Worm (Caenorhabditis elegans) whole organism, late embryonic: ENCODE data around the gene srj-53.

Experiments
- C08G9.2 ChIP-seq: sonication (generic microtip); optimal IDR thresholded peaks from 2 replicates; lab custom pipeline; 2016; ENCODE audit warnings: mild to moderate bottlenecking, missing genetic modification characterization, moderate library complexity, missing compliant biosample characterization
- C38D4.7 ChIP-seq: fragments of 200-800 bp; sonication (Bioruptor generic); optimal IDR thresholded peaks from 2 replicates; lab custom pipeline; 2018; ENCODE audit warnings: mild to moderate bottlenecking, missing genetic modification characterization, moderate library complexity, missing compliant biosample characterization
- F13H6.1 ChIP-seq: sonication (generic microtip); optimal IDR thresholded peaks from 2 replicates; lab custom pipeline; 2016; ENCODE audit warnings: missing genetic modification characterization, missing compliant biosample characterization
- K02D7.2 ChIP-seq: sonication (generic microtip); optimal IDR thresholded peaks from 2 replicates; lab custom pipeline; 2017; ENCODE audit warnings: mild to moderate bottlenecking, missing genetic modification characterization, missing compliant biosample characterization
- K09A11.1 ChIP-seq: sonication (generic microtip); optimal IDR thresholded peaks from 2 replicates; lab custom pipeline; 2017; ENCODE audit warnings: antibody characterized with exemption, mild to moderate bottlenecking, missing genetic modification characterization, missing compliant biosample characterization; ENCODE audit not compliant: insufficient read depth
- Y22D7AL.16 ChIP-seq: sonication (generic microtip); optimal IDR thresholded peaks from 2 replicates; lab custom pipeline; 2016; ENCODE audit warnings: missing genetic modification characterization, missing compliant biosample characterization
- ahr-1 ChIP-seq: sonication (generic microtip); optimal IDR thresholded peaks from 2 replicates; lab custom pipeline; 2016; ENCODE audit warnings: missing genetic modification characterization, missing compliant biosample characterization
- ama-1 ChIP-seq: fragments of 150-350 bp; optimal IDR thresholded peaks from 2 replicates; lab custom pipeline; 2014
- ceh-14 ChIP-seq: sonication (generic microtip); optimal IDR thresholded peaks from 2 replicates; lab custom pipeline; 2016; ENCODE audit warnings: missing genotype, missing genetic modification characterization, missing compliant biosample characterization
- ceh-18 ChIP-seq: sonication (generic microtip); optimal IDR thresholded peaks from 2 replicates; lab custom pipeline; 2016; ENCODE audit warnings: missing genetic modification characterization, missing compliant biosample characterization
- ceh-19 ChIP-seq: fragments of 200-800 bp; sonication (Bioruptor generic); optimal IDR thresholded peaks from 2 replicates; lab custom pipeline; 2018; ENCODE audit warnings: mild to moderate bottlenecking, missing genetic modification characterization, missing compliant biosample characterization
- ceh-2 ChIP-seq: sonication (generic microtip); optimal IDR thresholded peaks from 2 replicates; lab custom pipeline; 2016; ENCODE audit warnings: missing genotype, missing genetic modification characterization, missing compliant biosample characterization
- ceh-24 ChIP-seq: sonication (generic microtip); optimal IDR thresholded peaks from 2 replicates; lab custom pipeline; 2016; ENCODE audit warnings: mild to moderate bottlenecking, missing genetic modification characterization, missing compliant biosample characterization
- ceh-31 ChIP-seq: sonication (generic microtip); optimal IDR thresholded peaks from 2 replicates; lab custom pipeline; 2016; ENCODE audit warnings: missing genetic modification characterization, missing compliant biosample characterization
- ceh-34 ChIP-seq: sonication (generic microtip); optimal IDR thresholded peaks from 2 replicates; lab custom pipeline; 2016; ENCODE audit warnings: mild to moderate bottlenecking, missing genetic modification characterization, missing compliant biosample characterization
- ceh-45 ChIP-seq: fragments of 200-800 bp; sonication (Bioruptor generic); IDR thresholded peaks from 2 replicates; pipeline ENCODE4 v1.3.6; 2022; ENCODE audit warnings: missing genetic modification reagents, missing genetic modification characterization, missing compliant biosample characterization
- ceh-48 ChIP-seq: sonication (generic microtip); optimal IDR thresholded peaks from 2 replicates; lab custom pipeline; 2016; ENCODE audit warnings: missing genetic modification characterization, inconsistent platforms, missing compliant biosample characterization
- ceh-9 ChIP-seq: sonication (generic microtip); optimal IDR thresholded peaks from 2 replicates; lab custom pipeline; 2016; ENCODE audit warnings: mild to moderate bottlenecking, missing genetic modification characterization, inconsistent platforms, missing compliant biosample characterization
- che-1 ChIP-seq: sonication (generic microtip); optimal IDR thresholded peaks from 2 replicates; lab custom pipeline; 2016; ENCODE audit warnings: mild to moderate bottlenecking, missing genetic modification characterization, missing compliant biosample characterization
- dmd-4 ChIP-seq: sonication (generic microtip); optimal IDR thresholded peaks from 2 replicates; lab custom pipeline; 2016; ENCODE audit warnings: borderline replicate concordance, missing genetic modification characterization, missing compliant biosample characterization
- dve-1 ChIP-seq: sonication (generic microtip); optimal IDR thresholded peaks from 2 replicates; lab custom pipeline; 2017; ENCODE audit warnings: antibody characterized with exemption, mild to moderate bottlenecking, missing genetic modification characterization, missing compliant biosample characterization
- elt-2 ChIP-seq: sonication (generic microtip); optimal IDR thresholded peaks from 2 replicates; lab custom pipeline; 2016; ENCODE audit warnings: missing genetic modification reagents, missing genetic modification characterization, missing compliant biosample characterization
- ets-4 ChIP-seq: sonication (generic microtip); optimal IDR thresholded peaks from 2 replicates; lab custom pipeline; 2016; ENCODE audit warnings: missing genetic modification characterization, missing compliant biosample characterization
- fkh-6 ChIP-seq: sonication (generic microtip); optimal IDR thresholded peaks from 2 replicates; lab custom pipeline; 2016; ENCODE audit warnings: missing genetic modification characterization, missing compliant biosample characterization
- gmeb-2 ChIP-seq: sonication (generic microtip); optimal IDR thresholded peaks from 2 replicates; lab custom pipeline; 2016; ENCODE audit warnings: missing genetic modification characterization, inconsistent platforms, missing compliant biosample characterization
- hlh-30 ChIP-seq: sonication (generic microtip); optimal IDR thresholded peaks from 2 replicates; lab custom pipeline; 2017; ENCODE audit warnings: antibody characterized with exemption, missing genetic modification characterization, missing compliant biosample characterization; ENCODE audit not compliant: insufficient read depth
- hlh-6 ChIP-seq: sonication (generic microtip); optimal IDR thresholded peaks from 2 replicates; lab custom pipeline; 2016; ENCODE audit warnings: missing genotype, missing genetic modification characterization, missing compliant biosample characterization
- lim-6 ChIP-seq: sonication (generic microtip); optimal IDR thresholded peaks from 2 replicates; lab custom pipeline; 2016; ENCODE audit warnings: missing genetic modification characterization, missing compliant biosample characterization
- madf-2 ChIP-seq: sonication (generic microtip); optimal IDR thresholded peaks from 2 replicates; lab custom pipeline; 2017; ENCODE audit warnings: missing genetic modification characterization, missing compliant biosample characterization
- nfya-1 ChIP-seq: sonication (generic microtip); optimal IDR thresholded peaks from 2 replicates; lab custom pipeline; 2017; ENCODE audit warnings: missing genetic modification characterization, mild to moderate bottlenecking, missing compliant biosample characterization, antibody characterized with exemption, moderate library complexity
- nhr-11 ChIP-seq: fragments of 150-350 bp; optimal IDR thresholded peaks from 2 replicates; lab custom pipeline; 2014; ENCODE audit warnings: missing biosample characterization, missing genetic modification characterization
- nhr-232 ChIP-seq: sonication (generic microtip); optimal IDR thresholded peaks from 2 replicates; lab custom pipeline; 2016; ENCODE audit warnings: missing genetic modification characterization, missing compliant biosample characterization
- odd-2 ChIP-seq: sonication (generic microtip); optimal IDR thresholded peaks from 2 replicates; lab custom pipeline; 2017; ENCODE audit warnings: antibody characterized with exemption, mild to moderate bottlenecking, missing genetic modification characterization, missing compliant biosample characterization
- pat-9 ChIP-seq: fragments of 200-800 bp; sonication (Bioruptor generic); optimal IDR thresholded peaks from 2 replicates; lab custom pipeline; 2018; ENCODE audit warnings: mild to moderate bottlenecking, missing genetic modification characterization, moderate library complexity, missing compliant biosample characterization
- pax-1 ChIP-seq: fragments of 150-350 bp; optimal IDR thresholded peaks from 2 replicates; lab custom pipeline; 2014; ENCODE audit warnings: missing biosample characterization, missing genetic modification characterization
- pha-2 ChIP-seq: sonication (generic microtip); optimal IDR thresholded peaks from 2 replicates; lab custom pipeline; 2017; ENCODE audit warnings: mild to moderate bottlenecking, missing genetic modification characterization, missing compliant biosample characterization
- pha-4 ChIP-seq: fragments of 150-350 bp; optimal IDR thresholded peaks from 2 replicates; lab custom pipeline; 2018; ENCODE audit warnings: missing biosample characterization, missing genetic modification reagents, missing genetic modification characterization
- pqm-1 ChIP-seq: sonication (generic microtip); optimal IDR thresholded peaks from 2 replicates; lab custom pipeline; 2016; ENCODE audit warnings: missing genetic modification characterization, missing compliant biosample characterization
- pros-1 ChIP-seq: fragments of 150-350 bp; optimal IDR thresholded peaks from 2 replicates; lab custom pipeline; 2014; ENCODE audit warnings: missing biosample characterization, missing genetic modification reagents, missing genetic modification characterization
- ref-2 ChIP-seq: sonication (generic microtip); optimal IDR thresholded peaks from 2 replicates; lab custom pipeline; 2016; ENCODE audit warnings: missing genetic modification characterization, missing compliant biosample characterization
- rnt-1 ChIP-seq: sonication (generic microtip); optimal IDR thresholded peaks from 2 replicates; lab custom pipeline; 2016; ENCODE audit warnings: missing genetic modification characterization, missing compliant biosample characterization
- sdc-2 ChIP-seq: sonication (generic microtip); optimal IDR thresholded peaks from 2 replicates; lab custom pipeline; 2016; ENCODE audit warnings: missing genotype, missing genetic modification characterization, missing compliant biosample characterization
- sox-2 ChIP-seq: fragments of 200-800 bp; sonication (Bioruptor generic); IDR thresholded peaks from 2 replicates; pipeline ENCODE4 v1.3.6; 2022; ENCODE audit warnings: missing genetic modification reagents, missing genetic modification characterization, missing compliant biosample characterization
- syd-9 ChIP-seq: sonication (generic microtip); optimal IDR thresholded peaks from 2 replicates; lab custom pipeline; 2016; ENCODE audit warnings: mild to moderate bottlenecking, missing genetic modification characterization, moderate library complexity, missing compliant biosample characterization
- tbx-2 ChIP-seq: sonication (generic microtip); optimal IDR thresholded peaks from 2 replicates; lab custom pipeline; 2016; ENCODE audit warnings: missing genetic modification characterization, missing compliant biosample characterization
- tbx-7 ChIP-seq: sonication (generic microtip); optimal IDR thresholded peaks from 2 replicates; lab custom pipeline; 2016; ENCODE audit warnings: missing genotype, missing genetic modification characterization, missing compliant biosample characterization
- unc-3 ChIP-seq, 2 experiments: fragments of 200-800 bp in 1 of 2; sonication (Bioruptor generic) in 1 of 2; sonication (generic microtip) in 1 of 2; conservative IDR thresholded peaks in 1 of 2; optimal IDR thresholded peaks in 1 of 2; 2 replicates each; pipeline versions ENCODE4 v1.3.6 to Lab custom; 2016 to 2022; ENCODE audit warnings: missing compliant biosample characterization in 2 of 2, missing genetic modification characterization in 2 of 2, missing genetic modification reagents in 1 of 2
- unc-55 ChIP-seq: sonication (generic microtip); optimal IDR thresholded peaks from 2 replicates; lab custom pipeline; 2017; ENCODE audit warnings: missing biosample characterization, missing genetic modification reagents, missing genetic modification characterization
- unc-86 ChIP-seq: sonication (generic microtip); optimal IDR thresholded peaks from 2 replicates; lab custom pipeline; 2016; ENCODE audit warnings: missing genetic modification characterization, missing compliant biosample characterization
- ztf-16 ChIP-seq: sonication (generic microtip); optimal IDR thresholded peaks from 2 replicates; lab custom pipeline; 2017; ENCODE audit warnings: missing genetic modification characterization, missing compliant biosample characterization

The srj-53 gene

DNA sequence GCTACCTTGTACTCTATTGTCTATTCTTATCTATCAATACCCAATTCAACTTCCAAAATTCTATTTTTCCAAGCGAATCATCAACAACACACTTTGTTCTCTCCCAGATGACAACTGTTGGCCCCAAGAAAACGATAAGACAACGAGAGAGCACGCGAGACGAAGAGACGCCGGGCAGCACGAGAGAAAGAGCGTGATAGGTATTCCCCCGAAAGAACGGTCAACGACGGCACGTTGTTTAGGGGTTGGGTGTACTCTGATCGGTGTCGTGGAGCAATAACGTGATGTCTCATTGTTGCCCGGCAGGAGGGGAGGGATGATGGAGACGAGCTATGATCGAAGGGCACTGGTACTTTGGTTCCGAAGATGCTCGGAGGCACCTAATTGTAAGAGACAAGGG is 36.8 kb upstream of the srj-53 start:
- TF ChIP-seq odd-2 (tag; lab: Kevin White, UChicago) = no peak
- no peak for TF ChIP-seq ref-2
- TF ChIP-seq unc-55 (GFP tag; lab: Kevin White, UChicago) = peak; percentile 95
- no peak for TF ChIP-seq dmd-4 (tag; lab: Kevin White, UChicago)
- no peak for TF ChIP-seq ahr-1 (tag; lab: Kevin White, UChicago)
- no peak for TF ChIP-seq fkh-6 (tag; lab: Kevin White, UChicago)
- TF ChIP-seq F13H6.1 (tag; lab: Kevin White, UChicago) = peak; percentile 49
- no peak for TF ChIP-seq Y22D7AL.16 (tag; lab: Kevin White, UChicago)
- TF ChIP-seq hlh-30 (tag; lab: Kevin White, UChicago) = peak; percentile 91
- peak; percentile 17 for TF ChIP-seq syd-9 (tag; lab: Kevin White, UChicago)
- no peak for TF ChIP-seq ceh-24 (tag; lab: Kevin White, UChicago)
- no peak for TF ChIP-seq ceh-19 (GFP tag; lab: Kevin White, UChicago)
- no peak for TF ChIP-seq K09A11.1 (tag; lab: Kevin White, UChicago)
- TF ChIP-seq dve-1 (tag; lab: Kevin White, UChicago) = peak; percentile 5
- TF ChIP-seq pha-4 (tag; lab: Kevin White, UChicago) = no peak
- TF ChIP-seq C38D4.7 (GFP tag; lab: Kevin White, UChicago) = no peak
- TF ChIP-seq sdc-2 = no peak
- TF ChIP-seq unc-3 (GFP tag; conservative IDR thresholded peaks at IDR 0.05; lab: Robert Waterston, UW) = no peak
- no peak for TF ChIP-seq unc-3 (tag; optimal IDR thresholded peaks at IDR 0.05; lab: Kevin White, UChicago)
- TF ChIP-seq tbx-7 (tag; lab: Kevin White, UChicago) = no peak
- peak; percentile 88 for TF ChIP-seq rnt-1 (tag; lab: Kevin White, UChicago)
- no peak for TF ChIP-seq ama-1 (lab: Kevin White, UChicago)
- TF ChIP-seq pha-2 (tag; lab: Kevin White, UChicago) = no peak
- no peak for TF ChIP-seq sox-2
- no peak for TF ChIP-seq ceh-14
- peak; percentile 80 for TF ChIP-seq elt-2
- no peak for TF ChIP-seq che-1 (tag; lab: Kevin White, UChicago)
- TF ChIP-seq nfya-1 (tag; lab: Kevin White, UChicago) = peak; percentile 78
- peak; percentile 83 for TF ChIP-seq pqm-1
- TF ChIP-seq unc-86 (tag; lab: Kevin White, UChicago) = no peak
- no peak for TF ChIP-seq ztf-16 (tag; lab: Kevin White, UChicago)
- no peak for TF ChIP-seq nhr-232 (tag; lab: Kevin White, UChicago)
- no peak for TF ChIP-seq ceh-31
- TF ChIP-seq ceh-9 = no peak
- TF ChIP-seq ceh-2 = no peak
- peak; percentile 66 for TF ChIP-seq tbx-2 (tag; lab: Kevin White, UChicago)
- no peak for TF ChIP-seq pat-9
- TF ChIP-seq C08G9.2 = no peak
- TF ChIP-seq ceh-45 = no peak
- peak; percentile 32 for TF ChIP-seq ets-4 (tag; lab: Kevin White, UChicago)
- TF ChIP-seq hlh-6 (tag; lab: Kevin White, UChicago) = no peak
- TF ChIP-seq gmeb-2 (tag; lab: Kevin White, UChicago) = no peak
- no peak for TF ChIP-seq lim-6 (tag; lab: Kevin White, UChicago)
- no peak for TF ChIP-seq nhr-11
- TF ChIP-seq pax-1 (tag; lab: Kevin White, UChicago) = no peak
- TF ChIP-seq pros-1 (tag; lab: Kevin White, UChicago) = no peak
- no peak for TF ChIP-seq madf-2 (tag; lab: Kevin White, UChicago)
- no peak for TF ChIP-seq ceh-48 (tag; lab: Kevin White, UChicago)
- TF ChIP-seq ceh-18 (tag; lab: Kevin White, UChicago) = peak; percentile 94
- TF ChIP-seq ceh-34 = peak; percentile 22
- TF ChIP-seq K02D7.2 (tag; lab: Kevin White, UChicago) = no peak
